Fruit fly (Drosophila melanogaster) whole organism, embryonic: Measurements from ENCODE around the gene Mst57Da.

Experiments
- CG10979 ChIP-seq: fragments of 200-800 bp; sonication (Bioruptor generic); optimal IDR thresholded peaks from 2 replicates; lab custom pipeline; 2018; ENCODE audit warnings: missing biosample characterization, mild to moderate bottlenecking, missing genetic modification characterization, moderate library complexity
- CG11398 ChIP-seq: fragments of 200-800 bp; sonication (Bioruptor generic); optimal IDR thresholded peaks from 2 replicates; lab custom pipeline; 2016; ENCODE audit warnings: missing biosample characterization, missing genetic modification characterization
- CG11504 ChIP-seq: fragments of 200-800 bp; sonication (Bioruptor generic); optimal IDR thresholded peaks from 3 replicates; lab custom pipeline; 2019; ENCODE audit warnings: missing biosample characterization, mild to moderate bottlenecking, missing genetic modification characterization, moderate library complexity
- CG11560 ChIP-seq: fragments of 200-800 bp; sonication (Bioruptor generic); IDR thresholded peaks from 3 replicates; pipeline ENCODE4 v1.3.6; 2022; ENCODE audit warnings: missing biosample characterization, missing genetic modification characterization
- CG13123 ChIP-seq: fragments of 200-800 bp; sonication (Bioruptor generic); optimal IDR thresholded peaks from 2 replicates; lab custom pipeline; 2016; ENCODE audit warnings: missing biosample characterization, missing genetic modification characterization
- CG13894 ChIP-seq: fragments of 200-800 bp; sonication (Bioruptor generic); optimal IDR thresholded peaks from 3 replicates; lab custom pipeline; 2018; ENCODE audit warnings: missing biosample characterization, mild to moderate bottlenecking, missing genetic modification characterization, moderate library complexity
- CG14860 ChIP-seq: fragments of 200-800 bp; sonication (Bioruptor generic); IDR thresholded peaks from 3 replicates; pipeline ENCODE4 v1.3.6; 2022; ENCODE audit warnings: missing biosample characterization, missing genetic modification characterization; ENCODE audit not compliant: partially characterized antibody
- CG15269 ChIP-seq: fragments of 200-800 bp; sonication (Bioruptor generic); optimal IDR thresholded peaks from 2 replicates; lab custom pipeline; 2018; ENCODE audit warnings: missing biosample characterization, mild to moderate bottlenecking, missing genetic modification characterization, moderate library complexity
- CG17328 ChIP-seq: fragments of 200-800 bp; sonication (Bioruptor generic); IDR thresholded peaks from 2 replicates; pipeline ENCODE4 v1.3.6; 2022; ENCODE audit warnings: missing biosample characterization, missing genetic modification characterization
- CG18476 ChIP-seq: fragments of 200-800 bp; sonication (Bioruptor generic); optimal IDR thresholded peaks from 2 replicates; lab custom pipeline; 2016; ENCODE audit warnings: missing biosample characterization, mild to moderate bottlenecking, missing genetic modification characterization
- CG18599 ChIP-seq: fragments of 200-800 bp; sonication (Bioruptor generic); optimal IDR thresholded peaks from 3 replicates; lab custom pipeline; 2017; ENCODE audit warnings: missing biosample characterization, missing genetic modification characterization, mild to moderate bottlenecking, moderate library complexity, missing genetic modification reagents
- CG32767 ChIP-seq: fragments of 200-800 bp; sonication (Bioruptor generic); IDR thresholded peaks from 2 replicates; pipeline ENCODE4 v1.3.6; 2022; ENCODE audit warnings: missing biosample characterization, missing genetic modification characterization
- CG3281 ChIP-seq: fragments of 200-800 bp; sonication (Bioruptor generic); optimal IDR thresholded peaks from 3 replicates; lab custom pipeline; 2017; ENCODE audit warnings: missing biosample characterization, mild to moderate bottlenecking, missing genetic modification characterization
- CG33557 ChIP-seq: fragments of 200-800 bp; sonication (Bioruptor generic); optimal IDR thresholded peaks from 2 replicates; lab custom pipeline; 2019; ENCODE audit warnings: missing biosample characterization, mild to moderate bottlenecking, missing genetic modification characterization, moderate library complexity
- CG4424 ChIP-seq: fragments of 200-800 bp; sonication (Bioruptor generic); optimal IDR thresholded peaks from 3 replicates; lab custom pipeline; 2016; ENCODE audit warnings: missing biosample characterization, missing genetic modification characterization
- CG5180 ChIP-seq: fragments of 200-800 bp; sonication (Bioruptor generic); optimal IDR thresholded peaks from 3 replicates; lab custom pipeline; 2017; ENCODE audit warnings: missing biosample characterization, missing genetic modification characterization, mild to moderate bottlenecking, moderate library complexity, missing genetic modification reagents
- CG6254 ChIP-seq: fragments of 200-800 bp; sonication (Bioruptor generic); optimal IDR thresholded peaks from 3 replicates; lab custom pipeline; 2017; ENCODE audit warnings: mild to moderate bottlenecking, missing biosample characterization, missing genetic modification reagents, missing genetic modification characterization
- CG6272 ChIP-seq: fragments of 200-800 bp; sonication (Bioruptor generic); IDR thresholded peaks from 2 replicates; pipeline ENCODE4 v1.3.6; 2022; ENCODE audit warnings: missing biosample characterization, missing genetic modification characterization
- CG6791 ChIP-seq: fragments of 200-800 bp; sonication (Bioruptor generic); IDR thresholded peaks from 3 replicates; pipeline ENCODE4 v1.3.6; 2022; ENCODE audit warnings: missing biosample characterization, missing genetic modification characterization; ENCODE audit not compliant: partially characterized antibody
- CG6854 ChIP-seq: fragments of 200-800 bp; sonication (Bioruptor generic); optimal IDR thresholded peaks from 3 replicates; lab custom pipeline; 2017; ENCODE audit warnings: missing biosample characterization, mild to moderate bottlenecking, missing genetic modification characterization
- CG8089 ChIP-seq: fragments of 200-800 bp; sonication (Bioruptor generic); optimal IDR thresholded peaks from 3 replicates; lab custom pipeline; 2016; ENCODE audit warnings: missing biosample characterization, missing genetic modification characterization
- CG8478 ChIP-seq: fragments of >200 bp; optimal IDR thresholded peaks from 2 replicates; lab custom pipeline; 2018
- CG9215 ChIP-seq: fragments of 200-800 bp; sonication (Bioruptor generic); IDR thresholded peaks from 2 replicates; pipeline ENCODE4 v1.3.6; 2022; ENCODE audit warnings: missing biosample characterization, missing genetic modification characterization
- CG9437 ChIP-seq: fragments of 200-800 bp; sonication (Bioruptor generic); optimal IDR thresholded peaks from 2 replicates; lab custom pipeline; 2018; ENCODE audit warnings: missing biosample characterization, mild to moderate bottlenecking, missing genetic modification characterization
- Camta ChIP-seq: fragments of 200-800 bp; sonication (Bioruptor generic); optimal IDR thresholded peaks from 2 replicates; lab custom pipeline; 2016; ENCODE audit warnings: missing biosample characterization, missing genetic modification characterization
- Doc2 ChIP-seq: fragments of 200-800 bp; sonication (Bioruptor generic); IDR thresholded peaks from 2 replicates; pipeline ENCODE4 v1.3.6; 2022; ENCODE audit warnings: missing biosample characterization, missing genetic modification characterization
- Hmr ChIP-seq: fragments of 200-800 bp; sonication (Bioruptor generic); optimal IDR thresholded peaks from 3 replicates; lab custom pipeline; 2017; ENCODE audit warnings: mild to moderate bottlenecking, missing biosample characterization, missing genetic modification reagents, missing genetic modification characterization
- Myb ChIP-seq: fragments of 200-800 bp; sonication (Bioruptor generic); optimal IDR thresholded peaks from 2 replicates; lab custom pipeline; 2016; ENCODE audit warnings: missing biosample characterization, missing genetic modification characterization
- Nf-YB ChIP-seq: fragments of 200-800 bp; sonication (Bioruptor generic); optimal IDR thresholded peaks from 3 replicates; lab custom pipeline; 2019; ENCODE audit warnings: missing biosample characterization, mild to moderate bottlenecking, missing genetic modification characterization, moderate library complexity
- PHDP ChIP-seq: fragments of 200-800 bp; sonication (Bioruptor generic); optimal IDR thresholded peaks from 3 replicates; lab custom pipeline; 2018; ENCODE audit warnings: missing biosample characterization, mild to moderate bottlenecking, missing genetic modification characterization, moderate library complexity
- Ptx1 ChIP-seq: fragments of 200-800 bp; sonication (Bioruptor generic); IDR thresholded peaks from 2 replicates; pipeline ENCODE4 v1.3.6; 2022; ENCODE audit warnings: missing biosample characterization, missing genetic modification characterization
- Sin3A ChIP-seq: fragments of >200 bp; optimal IDR thresholded peaks from 2 replicates; lab custom pipeline; 2018
- TFAM ChIP-seq: fragments of 200-800 bp; sonication (Bioruptor generic); optimal IDR thresholded peaks from 2 replicates; lab custom pipeline; 2017; ENCODE audit warnings: missing biosample characterization, missing genetic modification characterization, inconsistent platforms
- Tbp ChIP-seq: fragments of >200 bp; optimal IDR thresholded peaks from 2 replicates; lab custom pipeline; 2018; ENCODE audit warnings: missing biosample characterization, missing genetic modification characterization
- YL-1 ChIP-seq: fragments of 200-800 bp; sonication (Bioruptor generic); optimal IDR thresholded peaks from 3 replicates; lab custom pipeline; 2017; ENCODE audit warnings: missing biosample characterization, mild to moderate bottlenecking, missing genetic modification characterization
- amos ChIP-seq: fragments of 200-800 bp; sonication (Bioruptor generic); IDR thresholded peaks from 2 replicates; pipeline ENCODE4 v1.3.6; 2022; ENCODE audit warnings: missing biosample characterization, missing genetic modification characterization; ENCODE audit not compliant: partially characterized antibody
- chinmo ChIP-seq: fragments of 200-800 bp; sonication (Bioruptor generic); IDR thresholded peaks from 4 replicates; pipeline ENCODE4 v1.3.6; 2022; ENCODE audit warnings: missing biosample characterization, missing genetic modification characterization; ENCODE audit not compliant: partially characterized antibody
- esg ChIP-seq: fragments of 200-800 bp; sonication (Bioruptor generic); conservative IDR thresholded peaks from 2 replicates; pipeline ENCODE4 v1.3.6; 2022; ENCODE audit warnings: missing biosample characterization, missing genetic modification characterization
- grau ChIP-seq: fragments of 200-800 bp; optimal IDR thresholded peaks from 3 replicates; lab custom pipeline; 2019; ENCODE audit warnings: missing biosample characterization, mild to moderate bottlenecking, missing genetic modification characterization, moderate library complexity
- gsb ChIP-seq: fragments of 200-800 bp; sonication (Bioruptor generic); IDR thresholded peaks from 2 replicates; pipeline ENCODE4 v1.3.6; 2022; ENCODE audit warnings: missing biosample characterization, missing genetic modification characterization
- inv ChIP-seq: fragments of 200-800 bp; sonication (Bioruptor generic); IDR thresholded peaks from 2 replicates; pipeline ENCODE4 v1.3.6; 2022; ENCODE audit warnings: missing biosample characterization, missing genetic modification characterization; ENCODE audit not compliant: partially characterized antibody
- jumu ChIP-seq: fragments of 200-800 bp; sonication (Bioruptor generic); optimal IDR thresholded peaks from 3 replicates; lab custom pipeline; 2016; ENCODE audit warnings: missing biosample characterization, missing genetic modification characterization
- pan ChIP-seq, 4 experiments: fragments of >200 bp in 3 of 4; fragments of 200-800 bp in 1 of 4; sonication (Bioruptor generic) in 1 of 4; optimal IDR thresholded peaks in 3 of 4; IDR thresholded peaks in 1 of 4; 2 replicates each; pipeline versions ENCODE4 v1.3.6 to Lab custom; 2017 to 2022; ENCODE audit warnings: missing biosample characterization in 2 of 4, missing genetic modification characterization in 2 of 4, mixed read lengths in 1 of 4
- seq ChIP-seq: fragments of 200-800 bp; sonication (Bioruptor generic); IDR thresholded peaks from 2 replicates; pipeline ENCODE4 v1.3.6; 2022; ENCODE audit warnings: missing biosample characterization, missing genetic modification characterization
- tll ChIP-seq, 2 experiments: fragments of 200-800 bp in 1 of 2; fragments of >200 bp in 1 of 2; sonication (Bioruptor generic) in 1 of 2; optimal IDR thresholded peaks; 2 replicates each; lab custom pipeline; 2017 to 2019; ENCODE audit warnings: missing biosample characterization in 2 of 2, missing genetic modification characterization in 2 of 2, mild to moderate bottlenecking in 1 of 2, moderate library complexity in 1 of 2
- tna ChIP-seq: fragments of 200-800 bp; sonication (Bioruptor generic); IDR thresholded peaks from 2 replicates; pipeline ENCODE4 v1.3.6; 2022; ENCODE audit warnings: missing biosample characterization, missing genetic modification characterization; ENCODE audit not compliant: partially characterized antibody
- trh ChIP-seq: fragments of 200-800 bp; sonication (Bioruptor generic); optimal IDR thresholded peaks from 2 replicates; lab custom pipeline; 2016; ENCODE audit warnings: missing biosample characterization, missing genetic modification characterization
- tx ChIP-seq: fragments of 200-800 bp; sonication (Bioruptor generic); optimal IDR thresholded peaks from 2 replicates; lab custom pipeline; 2016; ENCODE audit warnings: missing biosample characterization, missing genetic modification characterization
- vfl ChIP-seq: fragments of 200-800 bp; sonication (Bioruptor generic); optimal IDR thresholded peaks from 2 replicates; lab custom pipeline; 2016; ENCODE audit warnings: missing biosample characterization, missing genetic modification characterization
- vnd ChIP-seq: fragments of 200-800 bp; sonication (Bioruptor generic); IDR thresholded peaks from 3 replicates; pipeline ENCODE4 v1.3.6; 2022; ENCODE audit warnings: missing biosample characterization, missing genetic modification characterization; ENCODE audit not compliant: partially characterized antibody

Mst57Da gene

dm6 chr3R:25879324-25879766, 47.6 kb upstream of the Mst57Da start (continued):
- TF ChIP-seq Ptx1 (GFP tag; lab: Robert Waterston, UW) (peak; percentile 88), CG11560 (tag; lab: Robert Waterston, UW) (no peak), Camta (GFP tag; lab: Kevin White, UChicago) (peak; percentile 64), Hmr (GFP tag; lab: Kevin White, UChicago) (peak; percentile 35), CG11504 (tag; lab: Kevin White, UChicago) (peak; percentile 85), CG15269 (tag; lab: Kevin White, UChicago) (peak; percentile 85), trh (GFP tag; lab: Kevin White, UChicago) (peak; percentile 13), CG3281 (peak; percentile 70), tna (GFP tag; lab: Robert Waterston, UW) (no peak), PHDP (peak; percentile 84), vnd (GFP tag; lab: Robert Waterston, UW) (no peak), CG6854 (GFP tag; lab: Kevin White, UChicago) (peak; percentile 57), Tbp (GFP tag; lab: Kevin White, UChicago) (no peak), YL-1 (GFP tag; lab: Kevin White, UChicago) (peak; percentile 1), Doc2 (GFP tag; lab: Robert Waterston, UW) (no peak), Myb (GFP tag; lab: Kevin White, UChicago) (peak; percentile 29), CG4424 (GFP tag; lab: Kevin White, UChicago) (peak; percentile 80), inv (GFP tag; lab: Robert Waterston, UW) (no peak), CG32767 (peak; percentile 60; the same call in 1 of the 2 replicates), jumu (GFP tag; lab: Kevin White, UChicago) (peak; percentile 16), tll (GFP tag; optimal IDR thresholded peaks at IDR 0.05; lab: Kevin White, UChicago) (no peak), CG13894 (peak; percentile 22), CG18599 (GFP tag; lab: Kevin White, UChicago) (peak; percentile 70), pan (optimal IDR thresholded peaks at IDR 0.05; lab: Kevin White, UChicago) (no peak), pan (GFP tag; optimal IDR thresholded peaks at IDR 0.05 in 1 of 2, IDR thresholded peaks at IDR 0.05 in 1 of 2) (peak in 1 of 2 experiments; percentile 85), grau (tag; lab: Kevin White, UChicago) (peak; percentile 84), Sin3A (no peak), CG8089 (GFP tag; lab: Kevin White, UChicago) (peak; percentile 61), TFAM (GFP tag; lab: Kevin White, UChicago) (peak; percentile 15), CG6272 (no peak), CG11398 (GFP tag; lab: Kevin White, UChicago) (peak; percentile 13), CG9437 (peak; percentile 77), Nf-YB (GFP tag; lab: Kevin White, UChicago) (peak; percentile 57), CG33557 (GFP tag; lab: Kevin White, UChicago) (no peak), CG18476 (GFP tag; lab: Kevin White, UChicago) (peak; percentile 48), CG14860 (GFP tag; lab: Robert Waterston, UW) (no peak), amos (GFP tag; lab: Robert Waterston, UW) (no peak), tx (peak; percentile 69), CG5180 (peak; percentile 50), esg (GFP tag; lab: Robert Waterston, UW) (peak; percentile 66), seq (GFP tag; lab: Robert Waterston, UW) (peak; percentile 68), chinmo (GFP tag; lab: Robert Waterston, UW) (no peak), gsb (GFP tag; lab: Robert Waterston, UW) (peak; percentile 58; the same call in 1 of the 2 replicates), CG6254 (peak; percentile 63), CG6791 (GFP tag; lab: Robert Waterston, UW) (no peak), CG13123 (GFP tag; lab: Kevin White, UChicago) (peak; percentile 61), CG17328 (peak; percentile 83), CG10979 (tag; lab: Kevin White, UChicago) (peak; percentile 88), vfl (peak; percentile 36), CG8478 (no peak), CG9215 (GFP tag; lab: Robert Waterston, UW) (no peak; the same call in 1 of the 2 replicates)
